Fruit fly (Drosophila melanogaster) whole organism, pupa: Measurements from ENCODE around the gene dally.

ENCODE experiments used
- CG10348 ChIP-seq: fragments of 200-800 bp; sonication (Bioruptor generic); IDR thresholded peaks from 2 replicates; pipeline ENCODE4 v1.3.6; 2022; ENCODE audit warnings: missing biosample characterization, missing genetic modification characterization
- CG12605 ChIP-seq: fragments of 200-800 bp; sonication (Bioruptor generic); IDR thresholded peaks from 2 replicates; pipeline ENCODE4 v1.3.6; 2022; ENCODE audit warnings: missing biosample characterization, missing genetic modification characterization
- CG13204 ChIP-seq: fragments of 200-800 bp; sonication (Bioruptor generic); optimal IDR thresholded peaks from 2 replicates; lab custom pipeline; 2018; ENCODE audit warnings: missing biosample characterization, mild to moderate bottlenecking, missing genetic modification characterization, moderate library complexity
- CG14655 ChIP-seq: fragments of 200-800 bp; sonication (Bioruptor generic); optimal IDR thresholded peaks from 3 replicates; lab custom pipeline; 2017; ENCODE audit warnings: mild to moderate bottlenecking, missing biosample characterization, missing genetic modification reagents, missing genetic modification characterization
- CG15710 ChIP-seq: fragments of 200-800 bp; sonication (Bioruptor generic); optimal IDR thresholded peaks from 2 replicates; lab custom pipeline; 2018; ENCODE audit warnings: missing biosample characterization, mild to moderate bottlenecking, missing genetic modification characterization, moderate library complexity
- CG17806 ChIP-seq: fragments of 200-800 bp; sonication (Bioruptor generic); optimal IDR thresholded peaks from 2 replicates; lab custom pipeline; 2018; ENCODE audit warnings: missing biosample characterization, mild to moderate bottlenecking, missing genetic modification characterization, moderate library complexity
- CG34367 ChIP-seq: fragments of 200-800 bp; sonication (Bioruptor generic); optimal IDR thresholded peaks from 2 replicates; lab custom pipeline; 2018; ENCODE audit warnings: missing biosample characterization, mild to moderate bottlenecking, missing genetic modification characterization
- CG8301 ChIP-seq: fragments of 200-800 bp; sonication (Bioruptor generic); optimal IDR thresholded peaks from 2 replicates; lab custom pipeline; 2018; ENCODE audit warnings: missing biosample characterization, mild to moderate bottlenecking, missing genetic modification characterization
- EcR ChIP-seq: fragments of 200-800 bp; sonication (Bioruptor generic); optimal IDR thresholded peaks from 3 replicates; lab custom pipeline; 2019; ENCODE audit warnings: missing biosample characterization, missing genetic modification characterization, mild to moderate bottlenecking, moderate library complexity, missing genetic modification reagents
- Pif1A ChIP-seq: fragments of 200-800 bp; sonication (Bioruptor generic); optimal IDR thresholded peaks from 3 replicates; lab custom pipeline; 2016; ENCODE audit warnings: missing biosample characterization, missing genetic modification characterization
- Pif1B ChIP-seq: fragments of 200-800 bp; sonication (Bioruptor generic); optimal IDR thresholded peaks from 3 replicates; lab custom pipeline; 2016; ENCODE audit warnings: missing biosample characterization, missing genetic modification characterization
- Snoo ChIP-seq: fragments of 200-800 bp; sonication (Bioruptor generic); optimal IDR thresholded peaks from 3 replicates; lab custom pipeline; 2017; ENCODE audit warnings: missing biosample characterization, mild to moderate bottlenecking, missing genetic modification characterization, inconsistent platforms
- gl ChIP-seq: fragments of 200-800 bp; sonication (Bioruptor generic); optimal IDR thresholded peaks from 2 replicates; lab custom pipeline; 2018; ENCODE audit warnings: missing biosample characterization, mild to moderate bottlenecking, missing genetic modification characterization

DNA sequence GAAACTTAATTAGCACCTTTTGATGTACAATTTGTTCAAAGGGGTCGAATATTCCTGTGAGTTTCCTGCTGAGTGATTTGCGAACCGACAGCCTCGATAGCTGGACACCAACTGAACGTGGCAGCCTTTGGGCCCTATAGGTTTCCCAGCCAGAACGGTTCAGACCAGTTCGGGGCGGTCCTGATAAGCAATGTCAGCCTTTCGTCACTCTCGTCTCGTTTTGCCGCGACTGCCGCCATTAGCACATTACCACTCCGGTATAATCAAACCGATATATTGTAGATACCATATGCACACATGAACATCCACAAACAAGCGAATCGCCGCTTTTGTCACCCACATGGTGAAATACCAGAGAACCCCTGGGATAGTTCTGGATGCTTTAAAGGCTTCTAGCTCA is 77.8 kb downstream of the dally start, which contains the start of gene TrpA1:
- no peak for TF ChIP-seq CG10348 (GFP tag; lab: Robert Waterston, UW)
- no peak for TF ChIP-seq CG13204
- no peak for TF ChIP-seq EcR (GFP tag; lab: Kevin White, UChicago)
- TF ChIP-seq CG14655 = no peak
- TF ChIP-seq CG15710 (tag; lab: Kevin White, UChicago) = no peak
- no peak for TF ChIP-seq CG34367
- TF ChIP-seq CG8301 (tag; lab: Kevin White, UChicago) = no peak
- TF ChIP-seq Snoo (tag; lab: Kevin White, UChicago) = no peak
- TF ChIP-seq gl (tag; lab: Kevin White, UChicago) = no peak
- no peak for TF ChIP-seq Pif1B (GFP tag; lab: Kevin White, UChicago)
- no peak for TF ChIP-seq CG17806 (tag; lab: Kevin White, UChicago)
- no peak for TF ChIP-seq Pif1A
- TF ChIP-seq CG12605 (GFP tag; lab: Robert Waterston, UW) = no peak
